Worm (Caenorhabditis elegans) whole organism, midembryonic: ENCODE measurements around the gene C03B1.3.

Experiments
- T22C8.4 ChIP-seq: fragments of 200-800 bp; sonication (Bioruptor generic); IDR thresholded peaks from 2 replicates; pipeline ENCODE4 v1.3.6; 2022; ENCODE audit warnings: missing genetic modification characterization, missing compliant biosample characterization
- flt-1 ChIP-seq: fragments of 200-800 bp; sonication (Bioruptor generic); IDR thresholded peaks from 2 replicates; pipeline ENCODE4 v1.3.6; 2022; ENCODE audit warnings: missing genetic modification characterization, missing compliant biosample characterization
- med-1 ChIP-seq: sonication (generic microtip); optimal IDR thresholded peaks from 2 replicates; lab custom pipeline; 2017; ENCODE audit warnings: missing genetic modification characterization, mild to moderate bottlenecking, missing compliant biosample characterization, antibody characterized with exemption, missing genetic modification reagents; ENCODE audit not compliant: insufficient read depth
- ref-1 ChIP-seq: fragments of 200-800 bp; sonication (Bioruptor generic); conservative IDR thresholded peaks from 2 replicates; pipeline ENCODE4 v1.3.6; 2022; ENCODE audit warnings: missing genetic modification reagents, missing genetic modification characterization, missing compliant biosample characterization
- tab-1 ChIP-seq: fragments of 200-800 bp; sonication (Bioruptor generic); IDR thresholded peaks from 2 replicates; pipeline ENCODE4 v1.3.6; 2022; ENCODE audit warnings: missing genetic modification characterization, missing compliant biosample characterization

ce11 chrX:6353763-6354162 lies 12.1 kb upstream of the C03B1.3 start:
- TF ChIP-seq med-1 (GFP tag; lab: Kevin White, UChicago) (no peak), T22C8.4 (GFP tag; lab: Robert Waterston, UW) (no peak), flt-1 (GFP tag; lab: Robert Waterston, UW) (no peak), tab-1 (GFP tag; lab: Robert Waterston, UW) (no peak), ref-1 (GFP tag; lab: Robert Waterston, UW) (no peak)
